Fruit fly (Drosophila melanogaster): ENCODE results near the gene nmo.

Gene nmo

dm6 chr3L:8068061-8068460, 89.2 kb downstream of the nmo start:
- TF ChIP-seq psq (optimal IDR thresholded peaks at IDR 0.05) (no peak), insv (optimal IDR thresholded peaks at IDR 0.05) (no peak), Myc (optimal IDR thresholded peaks at IDR 0.05) (no peak), h (optimal IDR thresholded peaks at IDR 0.05) (no peak), ttk (optimal IDR thresholded peaks at IDR 0.05) (no peak), Sin3A (optimal IDR thresholded peaks at IDR 0.05) (no peak)

- TF ChIP-seq Sin3A (optimal IDR thresholded peaks at IDR 0.05) (no peak), insv (optimal IDR thresholded peaks at IDR 0.05) (no peak), Myc (optimal IDR thresholded peaks at IDR 0.05) (no peak)
Measured at dm6 chr3L:8069167-8069566, 90.3 kb downstream of the nmo start, which contains the start of gene CG42590. CG42590 (minus strand) TSS chr3L:8069267.

dm6 chr3L:8069860-8070259, 91.0 kb downstream of the nmo start, which contains the start of gene CG42591:
CG42591 (minus strand) TSS chr3L:8069960.
- TF ChIP-seq Sin3A (optimal IDR thresholded peaks at IDR 0.05) (no peak), insv (optimal IDR thresholded peaks at IDR 0.05) (no peak), ttk (optimal IDR thresholded peaks at IDR 0.05) (no peak), h (optimal IDR thresholded peaks at IDR 0.05) (no peak), Myc (optimal IDR thresholded peaks at IDR 0.05) (no peak), psq (optimal IDR thresholded peaks at IDR 0.05) (no peak)

dm6 chr3L:8071192-8071591, 92.3 kb downstream of the nmo start:
- TF ChIP-seq psq (optimal IDR thresholded peaks at IDR 0.05) (no peak), h (optimal IDR thresholded peaks at IDR 0.05) (no peak), Sin3A (optimal IDR thresholded peaks at IDR 0.05) (no peak), insv (optimal IDR thresholded peaks at IDR 0.05) (no peak)

dm6 chr3L:8071693-8072260, 92.9 kb downstream of the nmo start:
- TF ChIP-seq insv (optimal IDR thresholded peaks at IDR 0.05) (no peak), ttk (optimal IDR thresholded peaks at IDR 0.05) (no peak), Sin3A (optimal IDR thresholded peaks at IDR 0.05) (no peak), psq (optimal IDR thresholded peaks at IDR 0.05) (no peak), Myc (optimal IDR thresholded peaks at IDR 0.05) (no peak), h (optimal IDR thresholded peaks at IDR 0.05) (no peak)

- TF ChIP-seq Sin3A (optimal IDR thresholded peaks at IDR 0.05) = no peak
- no peak for TF ChIP-seq h (optimal IDR thresholded peaks at IDR 0.05)
- TF ChIP-seq Myc (optimal IDR thresholded peaks at IDR 0.05) = no peak
Measured at dm6 chr3L:8072720-8073119, 93.9 kb downstream of the nmo start.

dm6 chr3L:8073370-8073769, 94.5 kb downstream of the nmo start:
- no peak for TF ChIP-seq Myc (optimal IDR thresholded peaks at IDR 0.05)
- TF ChIP-seq insv (optimal IDR thresholded peaks at IDR 0.05) = no peak
- no peak for TF ChIP-seq ttk (optimal IDR thresholded peaks at IDR 0.05)
- TF ChIP-seq Sin3A (optimal IDR thresholded peaks at IDR 0.05) = no peak
- no peak for TF ChIP-seq psq (optimal IDR thresholded peaks at IDR 0.05)
- TF ChIP-seq h (optimal IDR thresholded peaks at IDR 0.05) = no peak

dm6 chr3L:8073872-8074271, 95.0 kb downstream of the nmo start:
- TF ChIP-seq insv (optimal IDR thresholded peaks at IDR 0.05) = no peak
- TF ChIP-seq ttk (optimal IDR thresholded peaks at IDR 0.05) = no peak

- no peak for TF ChIP-seq Sin3A (optimal IDR thresholded peaks at IDR 0.05)
- no peak for TF ChIP-seq Myc (optimal IDR thresholded peaks at IDR 0.05)
Measured at dm6 chr3L:8074944-8075343, 96.1 kb downstream of the nmo start.

dm6 chr3L:8076160-8076559, 97.3 kb downstream of the nmo start:
- no peak for TF ChIP-seq Sin3A (optimal IDR thresholded peaks at IDR 0.05)
- TF ChIP-seq Myc (optimal IDR thresholded peaks at IDR 0.05) = no peak
- no peak for TF ChIP-seq psq (optimal IDR thresholded peaks at IDR 0.05)
- TF ChIP-seq ttk (optimal IDR thresholded peaks at IDR 0.05) = no peak
- TF ChIP-seq insv (optimal IDR thresholded peaks at IDR 0.05) = no peak
- no peak for TF ChIP-seq h (optimal IDR thresholded peaks at IDR 0.05)

dm6 chr3L:8077207-8077606, 98.4 kb downstream of the nmo start:
- TF ChIP-seq insv (optimal IDR thresholded peaks at IDR 0.05) = no peak
- TF ChIP-seq Myc (optimal IDR thresholded peaks at IDR 0.05) = no peak
- TF ChIP-seq h (optimal IDR thresholded peaks at IDR 0.05) = no peak
- no peak for TF ChIP-seq psq (optimal IDR thresholded peaks at IDR 0.05)
- TF ChIP-seq ttk (optimal IDR thresholded peaks at IDR 0.05) = no peak
- TF ChIP-seq Sin3A (optimal IDR thresholded peaks at IDR 0.05) = no peak

dm6 chr3L:8077953-8078352, 99.1 kb downstream of the nmo start:
- TF ChIP-seq ttk (optimal IDR thresholded peaks at IDR 0.05) = no peak
- no peak for TF ChIP-seq psq (optimal IDR thresholded peaks at IDR 0.05)
- TF ChIP-seq Sin3A (optimal IDR thresholded peaks at IDR 0.05) = no peak
- no peak for TF ChIP-seq h (optimal IDR thresholded peaks at IDR 0.05)
- TF ChIP-seq insv (optimal IDR thresholded peaks at IDR 0.05) = no peak
- no peak for TF ChIP-seq Myc (optimal IDR thresholded peaks at IDR 0.05)

dm6 chr3L:8079598-8079997, 100.8 kb downstream of the nmo start:
- TF ChIP-seq Myc (optimal IDR thresholded peaks at IDR 0.05) (no peak), h (optimal IDR thresholded peaks at IDR 0.05) (no peak), insv (optimal IDR thresholded peaks at IDR 0.05) (no peak), Sin3A (optimal IDR thresholded peaks at IDR 0.05) (no peak), psq (optimal IDR thresholded peaks at IDR 0.05) (no peak)

- TF ChIP-seq insv (optimal IDR thresholded peaks at IDR 0.05) (no peak), h (optimal IDR thresholded peaks at IDR 0.05) (no peak), Myc (optimal IDR thresholded peaks at IDR 0.05) (no peak), ttk (optimal IDR thresholded peaks at IDR 0.05) (no peak), Sin3A (optimal IDR thresholded peaks at IDR 0.05) (no peak), psq (optimal IDR thresholded peaks at IDR 0.05) (no peak)
Measured at dm6 chr3L:8080790-8081189, 101.9 kb downstream of the nmo start.
